Fruit fly (Drosophila melanogaster) Kc167 (cell line): ENCODE data around the gene Pink1.

Source experiments
- Sin3A ChIP-seq: fragments of >200 bp; optimal IDR thresholded peaks from 2 replicates; lab custom pipeline; 2018; ENCODE audit warnings: missing external identifiers
- h ChIP-seq: fragments of >200 bp; optimal IDR thresholded peaks from 3 replicates; lab custom pipeline; 2018; ENCODE audit warnings: missing external identifiers
- psq ChIP-seq: fragments of >200 bp; optimal IDR thresholded peaks from 2 replicates; lab custom pipeline; 2017; ENCODE audit warnings: missing external identifiers
- ttk ChIP-seq: sonication (Bioruptor generic); optimal IDR thresholded peaks from 2 replicates; lab custom pipeline; 2017; ENCODE audit warnings: missing external identifiers

DNA sequence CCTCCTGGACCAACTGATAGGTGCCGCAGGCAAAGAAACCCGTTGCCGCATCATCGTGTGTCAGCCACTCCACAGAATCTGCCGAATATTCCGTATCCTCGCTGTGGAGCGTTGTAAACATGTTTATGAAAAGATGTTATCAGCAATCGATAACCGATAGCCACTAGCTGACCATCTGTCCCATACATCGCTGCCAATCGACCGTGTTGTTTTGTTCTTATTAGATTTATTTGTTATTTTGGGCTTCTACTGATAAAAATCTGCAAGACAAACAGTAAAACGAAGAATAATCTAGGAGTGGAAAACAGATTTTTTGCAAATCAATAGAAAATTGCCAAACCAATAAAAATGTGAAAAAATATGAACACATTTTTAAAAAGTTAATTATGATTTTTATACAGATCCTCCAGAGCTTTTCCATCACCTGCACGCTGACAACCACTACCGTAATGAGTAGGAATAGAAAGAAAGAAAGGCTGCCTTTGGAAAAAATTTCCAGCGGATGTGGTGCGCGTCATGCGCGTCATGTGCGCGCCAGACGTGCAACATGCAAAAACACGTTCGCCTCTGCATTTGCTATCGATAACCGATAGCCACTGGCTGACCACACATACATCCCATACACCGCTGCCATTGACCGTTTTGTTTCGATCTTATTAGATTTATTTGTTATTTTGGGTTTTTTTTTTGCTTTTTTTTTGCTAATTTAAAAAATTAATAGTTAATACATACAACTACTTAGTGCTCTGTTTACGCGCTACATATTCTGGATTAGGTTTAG, 5.2 kb downstream of the Pink1 start, which contains the start of gene CG3184:
- TF ChIP-seq psq (lab: Kevin White, UChicago) (no peak), Sin3A (no peak), ttk (lab: Kevin White, UChicago) (no peak), h (no peak)
